Worm (Caenorhabditis elegans): Measurements from ENCODE around the gene nhr-257.

- TF ChIP-seq dao-5 (tag; optimal IDR thresholded peaks at IDR 0.05) (no peak), him-1 (tag; optimal IDR thresholded peaks at IDR 0.05) (no peak), W03F9.2 (tag; optimal IDR thresholded peaks at IDR 0.05) (no peak)
These were observed 42.0 kb downstream of the nhr-257 start, which contains the start of gene F53C3.7 for ce11 chrII:3894755-3895154.
